Worm (Caenorhabditis elegans): ENCODE results near the gene wdr-54.

- TF ChIP-seq hnd-1 (tag; optimal IDR thresholded peaks at IDR 0.05) (no peak), tbx-37 (GFP tag; conservative IDR thresholded peaks at IDR 0.05) (no peak), ama-1 (optimal IDR thresholded peaks at IDR 0.05) (no peak)
These were observed 5.8 kb downstream of the wdr-54 start, which contains the start of gene F39H12.1 for ce11 chrX:834478-834877.
